Worm (Caenorhabditis elegans): ENCODE results near the gene tsp-21.

- TF ChIP-seq tra-4 (tag; optimal IDR thresholded peaks at IDR 0.05) (no peak), hmg-4 (GFP tag; optimal IDR thresholded peaks at IDR 0.05) (no peak), B0310.2 (tag; optimal IDR thresholded peaks at IDR 0.05) (no peak), ama-1 (optimal IDR thresholded peaks at IDR 0.05) (no peak), flt-1 (GFP tag; IDR thresholded peaks at IDR 0.05) (no peak), ceh-13 (GFP tag; optimal IDR thresholded peaks at IDR 0.05) (no peak), ets-7 (tag; optimal IDR thresholded peaks at IDR 0.05) (no peak), scrt-1 (GFP tag; IDR thresholded peaks at IDR 0.05) (no peak), sea-1 (GFP tag; conservative IDR thresholded peaks at IDR 0.05) (no peak), hmbx-1 (tag; optimal IDR thresholded peaks at IDR 0.05) (no peak), tbx-37 (GFP tag; conservative IDR thresholded peaks at IDR 0.05) (no peak), ceh-36 (tag; optimal IDR thresholded peaks at IDR 0.05) (no peak), hnd-1 (tag; optimal IDR thresholded peaks at IDR 0.05) (no peak)
Measured at ce11 chrX:9941379-9941778, 9.2 kb downstream of the tsp-21 start.

All from whole organism, early embryonic.